Worm (Caenorhabditis elegans): ENCODE measurements around the gene ptr-4.

DNA sequence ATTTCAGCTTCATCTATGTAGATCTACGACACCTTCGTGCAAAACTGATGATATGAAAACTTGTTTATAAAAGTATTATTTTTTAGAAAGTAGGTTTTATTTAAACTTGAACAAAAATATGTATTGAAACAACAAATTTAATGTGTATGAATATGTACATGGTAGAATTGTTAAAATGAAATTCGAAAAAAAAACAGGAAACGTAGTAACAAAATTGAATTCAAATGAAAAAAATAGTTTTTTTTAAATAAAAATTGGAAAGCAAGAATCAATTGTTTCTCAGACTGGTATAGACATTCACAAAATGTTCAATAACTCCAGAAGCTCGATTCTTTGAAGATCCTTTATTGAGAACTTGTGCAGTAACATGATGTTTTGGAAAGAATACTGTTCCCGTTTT is 45.0 kb downstream of the ptr-4 start:
- TF ChIP-seq med-1 (GFP tag; optimal IDR thresholded peaks at IDR 0.05; ENCODE audit: insufficient read depth) (no peak), ztf-29 (GFP tag; IDR thresholded peaks at IDR 0.05) (no peak), klf-2 (GFP tag; conservative IDR thresholded peaks at IDR 0.05) (no peak), T22C8.4 (GFP tag; IDR thresholded peaks at IDR 0.05) (no peak), ztf-23 (GFP tag; IDR thresholded peaks at IDR 0.05) (no peak), flt-1 (GFP tag; IDR thresholded peaks at IDR 0.05) (no peak), tab-1 (GFP tag; IDR thresholded peaks at IDR 0.05) (no peak), cog-1 (tag; optimal IDR thresholded peaks at IDR 0.05) (no peak), ref-1 (GFP tag; conservative IDR thresholded peaks at IDR 0.05) (no peak)

Data from whole organism, midembryonic.